Fruit fly (Drosophila melanogaster): ENCODE data around the gene Glyp.

Gene Glyp

dm6 chr2L:2164520-2165237 is 34.1 kb downstream of the Glyp start (continued):
- TF ChIP-seq CG15479 (GFP tag; optimal IDR thresholded peaks at IDR 0.05) (peak; percentile 100), CG18599 (GFP tag; optimal IDR thresholded peaks at IDR 0.05) (peak; percentile 34), jing (GFP tag; optimal IDR thresholded peaks at IDR 0.05) (peak; percentile 31), CG31388 (GFP tag; optimal IDR thresholded peaks at IDR 0.05) (no peak), Trl (optimal IDR thresholded peaks at IDR 0.05) (peak in 1 of 2 experiments; percentile 20), Trl (GFP tag; optimal IDR thresholded peaks at IDR 0.05) (peak; percentile 82), nom (GFP tag; optimal IDR thresholded peaks at IDR 0.05) (peak; percentile 95), unc-4 (GFP tag; IDR thresholded peaks at IDR 0.05; ENCODE audit: partially characterized antibody) (no peak), dimm (GFP tag; IDR thresholded peaks at IDR 0.05) (no peak), gcm (GFP tag; optimal IDR thresholded peaks at IDR 0.05) (peak; percentile 69), run (tag; optimal IDR thresholded peaks at IDR 0.05) (no peak), CG12155 (GFP tag; optimal IDR thresholded peaks at IDR 0.05) (peak; percentile 66), Gug (GFP tag; IDR thresholded peaks at IDR 0.05) (peak; percentile 17; the same call in 2 of the 4 replicates), Abd-B (GFP tag; optimal IDR thresholded peaks at IDR 0.05) (peak; percentile 27), CG18262 (tag; optimal IDR thresholded peaks at IDR 0.05) (peak; percentile 88), CG30403 (GFP tag; optimal IDR thresholded peaks at IDR 0.05) (peak; percentile 58), ci (GFP tag; IDR thresholded peaks at IDR 0.05) (0 out of 3 replicates have a peak, but pooled peaks have one; percentile 13), CG8388 (GFP tag; optimal IDR thresholded peaks at IDR 0.05) (peak; percentile 68), sens-2 (GFP tag; IDR thresholded peaks at IDR 0.05) (peak; percentile 45; the same call in 1 of the 2 replicates), CG12299 (tag; optimal IDR thresholded peaks at IDR 0.05) (no peak), CG4360 (GFP tag; IDR thresholded peaks at IDR 0.05) (peak; percentile 63), Hr51 (GFP tag; optimal IDR thresholded peaks at IDR 0.05) (peak in 1 of 2 experiments; percentile 72), gem (tag; optimal IDR thresholded peaks at IDR 0.05) (peak; percentile 74), hkb (optimal IDR thresholded peaks at IDR 0.05) (no peak), hkb (GFP tag; IDR thresholded peaks at IDR 0.05) (peak; percentile 54; the same call in 1 of the 2 replicates), Sox100B (GFP tag; optimal IDR thresholded peaks at IDR 0.05) (peak; percentile 23), pnt (GFP tag; optimal IDR thresholded peaks at IDR 0.05) (peak; percentile 65), amos (GFP tag; IDR thresholded peaks at IDR 0.05; ENCODE audit: partially characterized antibody) (no peak), otp (GFP tag; IDR thresholded peaks at IDR 0.05) (peak; percentile 81; the same call in 2 of the 3 replicates), CG4617 (GFP tag; optimal IDR thresholded peaks at IDR 0.05; ENCODE audit: borderline replicate concordance) (peak; percentile 5), eve (GFP tag; optimal IDR thresholded peaks at IDR 0.05) (peak in 1 of 2 experiments; percentile 76), CG2889 (GFP tag; IDR thresholded peaks at IDR 0.05) (no peak), dmrt11E (tag; optimal IDR thresholded peaks at IDR 0.05) (peak; percentile 93), CG17328 (GFP tag; IDR thresholded peaks at IDR 0.05) (peak; percentile 78), CG30020 (tag; optimal IDR thresholded peaks at IDR 0.05) (peak; percentile 21), salm (tag; optimal IDR thresholded peaks at IDR 0.05) (peak; percentile 48), Doc2 (GFP tag; IDR thresholded peaks at IDR 0.05) (no peak), Mes4 (GFP tag; optimal IDR thresholded peaks at IDR 0.05) (peak; percentile 56), hth (optimal IDR thresholded peaks at IDR 0.05) (no peak), sna (GFP tag; IDR thresholded peaks at IDR 0.05; ENCODE audit: partially characterized antibody) (no peak), sisA (GFP tag; IDR thresholded peaks at IDR 0.05) (peak; percentile 60), CG6683 (GFP tag; optimal IDR thresholded peaks at IDR 0.05) (no peak), stc (GFP tag; IDR thresholded peaks at IDR 0.05) (no peak), tio (GFP tag; optimal IDR thresholded peaks at IDR 0.05) (peak; percentile 32), Ada2b (GFP tag; IDR thresholded peaks at IDR 0.05) (peak; percentile 44; the same call in 1 of the 2 replicates), HmgD (GFP tag; optimal IDR thresholded peaks at IDR 0.05) (peak; percentile 11), CG32532 (GFP tag; IDR thresholded peaks at IDR 0.05) (peak; percentile 31; the same call in 1 of the 2 replicates), CG7745 (tag; optimal IDR thresholded peaks at IDR 0.05) (peak; percentile 44), Med (GFP tag) (peak; percentile 81)
